Worm (Caenorhabditis elegans) whole organism, L4 larva: Measurements from ENCODE around the gene T25B9.2.

ENCODE experiments used
- ZK337.2 ChIP-seq: fragments of 200-800 bp; sonication (Bioruptor generic); IDR thresholded peaks from 2 replicates; pipeline ENCODE4 v1.3.6; 2022; ENCODE audit warnings: missing genetic modification reagents, missing genetic modification characterization, missing compliant biosample characterization
- aha-1 ChIP-seq: fragments of 150-350 bp; peaks from one replicate; lab custom pipeline; 2014; ENCODE audit warnings: missing biosample characterization, missing genetic modification characterization
- ceh-20 ChIP-seq: fragments of 200-800 bp; sonication (Bioruptor generic); IDR thresholded peaks from 2 replicates; pipeline ENCODE4 v1.3.6; 2022; ENCODE audit warnings: missing genetic modification reagents, missing genetic modification characterization, missing compliant biosample characterization
- ceh-32 ChIP-seq: sonication (generic microtip); optimal IDR thresholded peaks from 2 replicates; lab custom pipeline; 2016; ENCODE audit warnings: mild to moderate bottlenecking, missing genetic modification characterization, missing compliant biosample characterization; ENCODE audit not compliant: poor library complexity
- cey-2 ChIP-seq: sonication (generic microtip); optimal IDR thresholded peaks from 3 replicates; lab custom pipeline; 2017; ENCODE audit warnings: missing genetic modification characterization, mild to moderate bottlenecking, missing compliant biosample characterization, antibody characterized with exemption, borderline replicate concordance; ENCODE audit not compliant: insufficient read depth
- daf-12 ChIP-seq: fragments of 150-350 bp; optimal IDR thresholded peaks from 2 replicates; lab custom pipeline; 2014; ENCODE audit warnings: missing biosample characterization, missing genetic modification reagents, missing genetic modification characterization
- daf-19 ChIP-seq: fragments of 200-800 bp; sonication (Bioruptor generic); conservative IDR thresholded peaks from 2 replicates; pipeline ENCODE4 v1.3.6; 2022; ENCODE audit warnings: missing genetic modification characterization, missing compliant biosample characterization
- daf-8 ChIP-seq: fragments of 200-800 bp; sonication (Bioruptor generic); IDR thresholded peaks from 2 replicates; pipeline ENCODE4 v1.3.6; 2022; ENCODE audit warnings: missing genetic modification characterization, missing compliant biosample characterization
- dmd-6 ChIP-seq: fragments of 200-800 bp; sonication (Bioruptor generic); IDR thresholded peaks from 2 replicates; pipeline ENCODE4 v1.3.6; 2022; ENCODE audit warnings: missing genetic modification reagents, missing genetic modification characterization, missing compliant biosample characterization
- dpl-1 ChIP-seq: fragments of 150-350 bp; optimal IDR thresholded peaks from 2 replicates; lab custom pipeline; 2014; ENCODE audit warnings: missing biosample characterization, missing genetic modification reagents, missing genetic modification characterization
- duxl-1 ChIP-seq: sonication (generic microtip); optimal IDR thresholded peaks from 2 replicates; lab custom pipeline; 2016; ENCODE audit warnings: mild to moderate bottlenecking, missing genetic modification characterization, moderate library complexity, missing compliant biosample characterization; ENCODE audit not compliant: poor library complexity
- egl-43 ChIP-seq: fragments of 200-800 bp; sonication (Bioruptor generic); IDR thresholded peaks from 2 replicates; pipeline ENCODE4 v1.3.6; 2022; ENCODE audit warnings: missing genetic modification reagents, missing genetic modification characterization, missing compliant biosample characterization
- gei-8 ChIP-seq: fragments of 200-800 bp; sonication (Bioruptor generic); optimal IDR thresholded peaks from 2 replicates; lab custom pipeline; 2018; ENCODE audit warnings: mild to moderate bottlenecking, missing genetic modification characterization, missing compliant biosample characterization
- hlh-11 ChIP-seq: fragments of 200-800 bp; sonication (Bioruptor generic); optimal IDR thresholded peaks from 2 replicates; lab custom pipeline; 2018; ENCODE audit warnings: mild to moderate bottlenecking, missing genetic modification characterization, missing compliant biosample characterization
- hlh-30 ChIP-seq: sonication (generic microtip); optimal IDR thresholded peaks from 2 replicates; lab custom pipeline; 2017; ENCODE audit warnings: antibody characterized with exemption, mild to moderate bottlenecking, missing genetic modification characterization, missing compliant biosample characterization; ENCODE audit not compliant: insufficient read depth
- lin-13 ChIP-seq: fragments of 150-350 bp; optimal IDR thresholded peaks from 2 replicates; lab custom pipeline; 2014; ENCODE audit warnings: missing biosample characterization, missing genetic modification reagents, missing genetic modification characterization
- lin-29 ChIP-seq: fragments of 200-800 bp; sonication (Bioruptor generic); IDR thresholded peaks from 2 replicates; pipeline ENCODE4 v1.3.6; 2022; ENCODE audit warnings: missing genetic modification reagents, missing genetic modification characterization, missing compliant biosample characterization
- lin-39 ChIP-seq: fragments of 150-350 bp; optimal IDR thresholded peaks from 2 replicates; lab custom pipeline; 2014; ENCODE audit warnings: missing biosample characterization, missing genetic modification reagents, missing genetic modification characterization
- lir-3 ChIP-seq: sonication (generic microtip); optimal IDR thresholded peaks from 2 replicates; lab custom pipeline; 2016; ENCODE audit warnings: mild to moderate bottlenecking, missing genetic modification characterization, missing compliant biosample characterization
- lsy-2 ChIP-seq, 2 experiments: fragments of 150-350 bp in 1 of 2; sonication (generic microtip) in 1 of 2; optimal IDR thresholded peaks; 2 replicates each; lab custom pipeline; 2014 to 2017; ENCODE audit warnings: missing biosample characterization in 2 of 2, missing genetic modification characterization in 2 of 2
- madf-5 ChIP-seq, 2 experiments: fragments of 200-800 bp; sonication (Bioruptor generic); IDR thresholded peaks; 2 replicates each; pipeline ENCODE4 v1.3.6; 2022; ENCODE audit warnings: missing compliant biosample characterization in 2 of 2, missing genetic modification characterization in 2 of 2
- mdl-1 ChIP-seq, 2 experiments: fragments of 150-350 bp in 1 of 2; sonication (generic microtip) in 1 of 2; optimal IDR thresholded peaks; 2 replicates each; lab custom pipeline; 2014 to 2017; ENCODE audit warnings: missing biosample characterization in 2 of 2, missing genetic modification characterization in 2 of 2
- mdt-29 ChIP-seq: fragments of 200-800 bp; sonication (Bioruptor generic); IDR thresholded peaks from 2 replicates; pipeline ENCODE4 v1.3.6; 2022; ENCODE audit warnings: missing genetic modification reagents, missing genetic modification characterization, missing compliant biosample characterization
- mxl-2 ChIP-seq: fragments of 200-800 bp; sonication (Bioruptor generic); conservative IDR thresholded peaks from 2 replicates; pipeline ENCODE4 v1.3.6; 2022; ENCODE audit warnings: missing genetic modification reagents, missing genetic modification characterization, missing compliant biosample characterization
- mxl-3 ChIP-seq: fragments of 200-800 bp; sonication (Bioruptor generic); optimal IDR thresholded peaks from 2 replicates; lab custom pipeline; 2018; ENCODE audit warnings: mild to moderate bottlenecking, missing genetic modification characterization, missing compliant biosample characterization
- nhr-10 ChIP-seq: fragments of 150-350 bp; optimal IDR thresholded peaks from 2 replicates; lab custom pipeline; 2014; ENCODE audit warnings: missing biosample characterization, missing genetic modification characterization
- nhr-102 ChIP-seq: sonication (generic microtip); optimal IDR thresholded peaks from 2 replicates; lab custom pipeline; 2016; ENCODE audit warnings: mild to moderate bottlenecking, missing genetic modification characterization, moderate library complexity, missing compliant biosample characterization
- nhr-11 ChIP-seq: fragments of 150-350 bp; optimal IDR thresholded peaks from 2 replicates; lab custom pipeline; 2014; ENCODE audit warnings: missing biosample characterization, missing genetic modification characterization
- nhr-237 ChIP-seq: sonication (generic microtip); optimal IDR thresholded peaks from 2 replicates; lab custom pipeline; 2017; ENCODE audit warnings: missing biosample characterization, missing genetic modification characterization
- nhr-25 ChIP-seq: sonication (generic microtip); optimal IDR thresholded peaks from 2 replicates; lab custom pipeline; 2017; ENCODE audit warnings: missing genetic modification characterization, mild to moderate bottlenecking, missing compliant biosample characterization, antibody characterized with exemption, moderate library complexity, borderline replicate concordance; ENCODE audit not compliant: insufficient read depth
- nhr-28 ChIP-seq: fragments of 150-350 bp; optimal IDR thresholded peaks from 2 replicates; lab custom pipeline; 2014; ENCODE audit warnings: missing biosample characterization, missing genetic modification characterization
- nhr-48 ChIP-seq: sonication (generic microtip); optimal IDR thresholded peaks from 2 replicates; lab custom pipeline; 2016; ENCODE audit warnings: mild to moderate bottlenecking, missing genetic modification characterization, missing compliant biosample characterization
- nhr-76 ChIP-seq: fragments of 150-350 bp; optimal IDR thresholded peaks from 2 replicates; lab custom pipeline; 2014; ENCODE audit warnings: missing biosample characterization, missing genetic modification characterization
- php-3 ChIP-seq: fragments of 200-800 bp; sonication (Bioruptor generic); IDR thresholded peaks from 2 replicates; pipeline ENCODE4 v1.3.6; 2022; ENCODE audit warnings: missing genetic modification reagents, missing genetic modification characterization, missing compliant biosample characterization
- rbr-2 ChIP-seq: sonication (generic microtip); optimal IDR thresholded peaks from 2 replicates; lab custom pipeline; 2016; ENCODE audit warnings: missing genotype, missing genetic modification characterization, missing compliant biosample characterization
- unc-130 ChIP-seq: sonication (generic microtip); optimal IDR thresholded peaks from 2 replicates; lab custom pipeline; 2016; ENCODE audit warnings: missing genetic modification reagents, missing genetic modification characterization, missing compliant biosample characterization
- unc-62 ChIP-seq, 3 experiments: fragments of 150-350 bp in 1 of 3; sonication (generic microtip); optimal IDR thresholded peaks in 2 of 3; peaks in 1 of 3; 1 replicate in 1 of 3; 2 replicates in 2 of 3; lab custom pipeline; 2014 to 2017; ENCODE audit warnings: missing biosample characterization in 3 of 3, missing genetic modification characterization in 3 of 3, missing genetic modification reagents in 3 of 3, missing genotype in 1 of 3
- zfp-3 ChIP-seq: fragments of 200-800 bp; sonication (Bioruptor generic); conservative IDR thresholded peaks from 2 replicates; pipeline ENCODE4 v1.3.6; 2022; ENCODE audit warnings: missing genetic modification reagents, missing genetic modification characterization, missing compliant biosample characterization
- zip-11 ChIP-seq: fragments of 200-800 bp; sonication (Bioruptor generic); IDR thresholded peaks from 2 replicates; pipeline ENCODE4 v1.3.6; 2022; ENCODE audit warnings: missing genetic modification characterization, missing compliant biosample characterization
- ztf-11 ChIP-seq: fragments of 150-350 bp; optimal IDR thresholded peaks from 2 replicates; lab custom pipeline; 2014; ENCODE audit warnings: missing biosample characterization, missing genetic modification characterization
- ztf-7 ChIP-seq: fragments of 150-350 bp; optimal IDR thresholded peaks from 2 replicates; lab custom pipeline; 2014; ENCODE audit warnings: missing biosample characterization, missing genetic modification characterization

T25B9.2 gene

DNA sequence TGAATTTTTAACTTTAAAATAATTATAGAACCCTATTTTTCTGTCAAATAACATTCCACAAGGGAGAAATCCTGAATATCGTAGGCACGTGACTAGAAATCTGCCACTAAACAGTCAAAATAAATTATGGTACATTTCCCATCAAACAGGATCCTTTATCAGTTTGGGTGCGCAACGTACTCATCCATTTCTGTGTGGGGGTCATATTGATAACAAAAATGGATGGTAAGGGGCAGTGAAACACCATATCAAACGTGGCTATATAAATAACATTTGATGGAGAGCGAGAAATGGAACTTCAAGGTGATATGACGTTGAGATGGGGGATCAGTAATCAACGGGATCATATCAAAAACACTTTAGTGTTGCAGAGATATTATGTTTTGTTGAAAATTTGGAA lies 32.4 kb upstream of the T25B9.2 start:
- no peak for TF ChIP-seq daf-12
- TF ChIP-seq lsy-2 (tag; optimal IDR thresholded peaks at IDR 0.05; lab: Kevin White, UChicago), result no peak
- TF ChIP-seq zip-11 (GFP tag; lab: Robert Waterston, UW), result no peak
- TF ChIP-seq mxl-3, result peak; percentile 56
- TF ChIP-seq nhr-25 (tag; lab: Kevin White, UChicago), result peak; percentile 20
- no peak for TF ChIP-seq nhr-76 (tag; lab: Kevin White, UChicago)
- no peak for TF ChIP-seq gei-8 (GFP tag; lab: Kevin White, UChicago)
- peak in 1 of 2 experiments; percentile 64 for TF ChIP-seq mdl-1 (tag; optimal IDR thresholded peaks at IDR 0.05; lab: Kevin White, UChicago)
- TF ChIP-seq lin-29 (GFP tag; lab: Robert Waterston, UW), result no peak
- TF ChIP-seq php-3, result no peak
- no peak for TF ChIP-seq nhr-10 (tag; lab: Kevin White, UChicago)
- peak; percentile 51 for TF ChIP-seq hlh-11 (tag; lab: Kevin White, UChicago)
- peak in 1 of 2 experiments; percentile 54 for TF ChIP-seq unc-62 (GFP tag; optimal IDR thresholded peaks at IDR 0.05 in 1 of 2; lab: Kevin White, UChicago)
- TF ChIP-seq unc-62 (tag; optimal IDR thresholded peaks at IDR 0.05; lab: Kevin White, UChicago), result no peak
- TF ChIP-seq nhr-28 (tag; lab: Kevin White, UChicago), result peak; percentile 62
- peak; percentile 72 for TF ChIP-seq nhr-48 (tag; lab: Kevin White, UChicago)

DNA sequence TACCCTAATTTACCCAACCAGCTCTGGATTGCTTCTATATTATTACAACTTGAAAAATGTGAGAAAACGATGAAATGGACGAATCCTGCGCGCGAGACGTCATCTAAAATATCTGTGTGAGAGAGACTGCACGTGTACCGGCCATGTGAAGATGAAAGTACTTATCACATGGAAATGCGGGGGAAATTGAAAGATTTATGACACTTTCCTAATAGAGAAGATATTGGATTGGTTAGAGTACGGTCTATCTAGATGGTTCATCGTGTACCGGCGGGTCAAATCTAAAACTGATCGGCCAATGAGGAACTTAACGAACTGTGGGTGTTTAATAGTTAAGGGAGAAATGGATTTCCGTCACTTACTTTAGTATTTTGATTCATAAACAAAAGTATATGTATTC lies 30.4 kb upstream of the T25B9.2 start:
- TF ChIP-seq aha-1 (no peak), nhr-237 (tag; lab: Kevin White, UChicago) (no peak), nhr-28 (tag; lab: Kevin White, UChicago) (peak; percentile 71), egl-43 (GFP tag; lab: Robert Waterston, UW) (no peak), daf-19 (GFP tag; lab: Robert Waterston, UW) (no peak), lin-39 (tag; lab: Kevin White, UChicago) (no peak), lsy-2 (tag; optimal IDR thresholded peaks at IDR 0.05; lab: Kevin White, UChicago) (peak in 1 of 2 experiments; percentile 54), duxl-1 (tag; lab: Kevin White, UChicago) (no peak), dpl-1 (GFP tag; lab: Kevin White, UChicago) (peak; percentile 34), zfp-3 (GFP tag; lab: Robert Waterston, UW) (no peak), dmd-6 (GFP tag; lab: Robert Waterston, UW) (peak; percentile 38), ztf-7 (tag; lab: Kevin White, UChicago) (no peak), cey-2 (peak; percentile 75), hlh-30 (tag; lab: Kevin White, UChicago) (peak; percentile 76), mdl-1 (tag; optimal IDR thresholded peaks at IDR 0.05; lab: Kevin White, UChicago) (peak in 1 of 2 experiments; percentile 87), hlh-11 (tag; lab: Kevin White, UChicago) (peak; percentile 72), ceh-20 (GFP tag; lab: Robert Waterston, UW) (0 out of 2 replicates have a peak, but pooled peaks have one; percentile 40), mxl-3 (peak; percentile 83), ceh-32 (tag; lab: Kevin White, UChicago) (no peak), nhr-48 (tag; lab: Kevin White, UChicago) (peak; percentile 94), mxl-2 (peak; percentile 81)

DNA sequence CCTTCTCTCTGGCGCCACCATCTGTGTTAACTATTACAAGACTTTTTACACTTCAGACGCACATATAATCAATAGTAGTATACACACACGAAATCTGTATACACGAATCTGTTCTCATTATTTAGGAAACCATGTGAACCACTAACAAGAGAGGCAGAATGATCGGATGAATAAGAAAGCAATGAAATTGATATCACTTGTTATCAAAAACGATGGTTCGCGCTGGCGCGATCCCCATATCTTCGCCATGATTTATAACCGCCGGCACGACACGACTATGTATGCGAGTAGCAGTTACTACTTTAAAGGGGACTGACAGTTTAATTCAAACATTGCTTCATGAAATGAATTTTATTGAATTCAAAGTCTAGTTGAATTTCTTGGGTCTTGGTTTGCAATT lies 29.7 kb upstream of the T25B9.2 start:
- TF ChIP-seq rbr-2 (tag; lab: Kevin White, UChicago) (no peak), aha-1 (peak; percentile 60)

ce11 chrIV:10780583-10780982 lies 28.9 kb upstream of the T25B9.2 start, which contains the start of gene swt-3:
Gene swt-3, minus strand, starts transcription at chrIV:10780683.
- no peak for TF ChIP-seq lin-39 (tag; lab: Kevin White, UChicago)
- TF ChIP-seq ceh-32 (tag; lab: Kevin White, UChicago), result no peak
- TF ChIP-seq ZK337.2 (GFP tag; lab: Robert Waterston, UW), result no peak
- TF ChIP-seq nhr-102 (tag; lab: Kevin White, UChicago), result no peak
- TF ChIP-seq daf-8 (GFP tag; lab: Robert Waterston, UW), result no peak
- TF ChIP-seq lin-29 (GFP tag; lab: Robert Waterston, UW), result no peak
- no peak for TF ChIP-seq gei-8 (GFP tag; lab: Kevin White, UChicago)
- TF ChIP-seq ceh-20 (GFP tag; lab: Robert Waterston, UW), result no peak
- no peak for TF ChIP-seq daf-19 (GFP tag; lab: Robert Waterston, UW)
- peak; percentile 44 for TF ChIP-seq aha-1
- no peak for TF ChIP-seq nhr-11 (tag; lab: Kevin White, UChicago)
- no peak for TF ChIP-seq dmd-6 (GFP tag; lab: Robert Waterston, UW)
- TF ChIP-seq madf-5 (GFP tag; IDR thresholded peaks at IDR 0.05; lab: Robert Waterston, UW), result no peak
- no peak for TF ChIP-seq ztf-11 (tag; lab: Kevin White, UChicago)
- TF ChIP-seq duxl-1 (tag; lab: Kevin White, UChicago), result no peak
- no peak for TF ChIP-seq lin-13 (GFP tag; lab: Kevin White, UChicago)
- no peak for TF ChIP-seq unc-130
- no peak for TF ChIP-seq lir-3 (tag; lab: Kevin White, UChicago)
- TF ChIP-seq mdt-29 (GFP tag; lab: Robert Waterston, UW), result no peak
- peak in 1 of 2 experiments; percentile 42 for TF ChIP-seq unc-62 (GFP tag; optimal IDR thresholded peaks at IDR 0.05 in 1 of 2; lab: Kevin White, UChicago)
- no peak for TF ChIP-seq unc-62 (tag; optimal IDR thresholded peaks at IDR 0.05; lab: Kevin White, UChicago)
- peak; percentile 64; the same call in 1 of the 2 replicates for TF ChIP-seq mxl-2
